Worm (Caenorhabditis elegans) whole organism, L3 larva: ENCODE measurements around the gene Y39A3A.3.

Experiments used
- ceh-82 ChIP-seq: fragments of 150-350 bp; optimal IDR thresholded peaks from 2 replicates; lab custom pipeline; 2014; ENCODE audit warnings: missing biosample characterization, missing genetic modification characterization
- elt-1 ChIP-seq: fragments of 150-350 bp; optimal IDR thresholded peaks from 2 replicates; lab custom pipeline; 2014; ENCODE audit warnings: missing biosample characterization, missing genetic modification characterization
- jun-1 ChIP-seq: fragments of 150-350 bp; optimal IDR thresholded peaks from 2 replicates; lab custom pipeline; 2014; ENCODE audit warnings: missing biosample characterization, missing genetic modification reagents, missing genetic modification characterization
- nfya-1 ChIP-seq: sonication (generic microtip); optimal IDR thresholded peaks from 2 replicates; lab custom pipeline; 2017; ENCODE audit warnings: missing genetic modification characterization, mild to moderate bottlenecking, missing compliant biosample characterization, antibody characterized with exemption, moderate library complexity; ENCODE audit not compliant: insufficient read depth
- nhr-11 ChIP-seq: fragments of 150-350 bp; optimal IDR thresholded peaks from 2 replicates; lab custom pipeline; 2014; ENCODE audit warnings: missing biosample characterization, missing genetic modification characterization
- nhr-237 ChIP-seq: fragments of 150-350 bp; optimal IDR thresholded peaks from 2 replicates; lab custom pipeline; 2014; ENCODE audit warnings: missing biosample characterization, missing genetic modification characterization
- nhr-28 ChIP-seq: fragments of 150-350 bp; optimal IDR thresholded peaks from 2 replicates; lab custom pipeline; 2014; ENCODE audit warnings: missing biosample characterization, missing genetic modification characterization
- pqm-1 ChIP-seq: fragments of 150-350 bp; optimal IDR thresholded peaks from 2 replicates; lab custom pipeline; 2017; ENCODE audit warnings: missing biosample characterization, missing genetic modification characterization, inconsistent platforms
- tbx-2 ChIP-seq: sonication (generic microtip); optimal IDR thresholded peaks from 2 replicates; lab custom pipeline; 2016; ENCODE audit warnings: mild to moderate bottlenecking, missing genetic modification characterization, missing compliant biosample characterization
- unc-62 ChIP-seq: fragments of 150-350 bp; sonication (generic microtip); optimal IDR thresholded peaks from 4 replicates; lab custom pipeline; 2014; ENCODE audit warnings: missing biosample characterization, missing genetic modification reagents, missing genetic modification characterization
- zag-1 ChIP-seq: fragments of 150-350 bp; optimal IDR thresholded peaks from 2 replicates; lab custom pipeline; 2014; ENCODE audit warnings: missing biosample characterization, missing genetic modification characterization

ce11 chrIII:2027517-2027916, 40.6 kb downstream of the Y39A3A.3 start:
- TF ChIP-seq nfya-1 (tag; lab: Kevin White, UChicago) (no peak), pqm-1 (no peak), zag-1 (tag; lab: Kevin White, UChicago) (no peak), ceh-82 (tag; lab: Kevin White, UChicago) (no peak), nhr-28 (tag; lab: Kevin White, UChicago) (no peak), jun-1 (tag; lab: Kevin White, UChicago) (no peak), elt-1 (tag; lab: Kevin White, UChicago) (no peak), unc-62 (GFP tag; lab: Kevin White, UChicago) (no peak), nhr-11 (tag; lab: Kevin White, UChicago) (no peak), nhr-237 (tag; lab: Kevin White, UChicago) (no peak), tbx-2 (no peak)
